Fruit fly (Drosophila melanogaster) whole organism, embryonic: ENCODE results near the gene CG2120.

Source experiments
- Abd-B ChIP-seq: fragments of 200-800 bp; sonication (Bioruptor generic); optimal IDR thresholded peaks from 2 replicates; lab custom pipeline; 2018; ENCODE audit warnings: missing biosample characterization, mild to moderate bottlenecking, missing genetic modification characterization, moderate library complexity
- Bgb ChIP-seq: fragments of 200-800 bp; sonication (Bioruptor generic); IDR thresholded peaks from 2 replicates; pipeline ENCODE4 v1.3.6; 2022; ENCODE audit warnings: missing biosample characterization, missing genetic modification characterization; ENCODE audit not compliant: partially characterized antibody
- Blimp-1 ChIP-seq: fragments of 200-800 bp; sonication (Bioruptor generic); optimal IDR thresholded peaks from 3 replicates; lab custom pipeline; 2018; ENCODE audit warnings: missing biosample characterization, missing genetic modification characterization, mild to moderate bottlenecking, moderate library complexity, missing genetic modification reagents
- CG11696 ChIP-seq: fragments of 200-800 bp; sonication (Bioruptor generic); IDR thresholded peaks from 2 replicates; pipeline ENCODE4 v1.3.6; 2022; ENCODE audit warnings: missing biosample characterization, missing genetic modification characterization
- CG13287 ChIP-seq: fragments of 200-800 bp; sonication (Bioruptor generic); IDR thresholded peaks from 2 replicates; pipeline ENCODE4 v1.3.6; 2022; ENCODE audit warnings: missing biosample characterization, missing genetic modification characterization; ENCODE audit not compliant: partially characterized antibody
- CG14710 ChIP-seq: fragments of 200-800 bp; sonication (Bioruptor generic); optimal IDR thresholded peaks from 3 replicates; lab custom pipeline; 2019; ENCODE audit warnings: missing biosample characterization, mild to moderate bottlenecking, missing genetic modification characterization, moderate library complexity
- CG1602 ChIP-seq: fragments of 200-800 bp; sonication (Bioruptor generic); optimal IDR thresholded peaks from 3 replicates; lab custom pipeline; 2016; ENCODE audit warnings: missing biosample characterization, missing genetic modification characterization
- CG2889 ChIP-seq: fragments of 200-800 bp; sonication (Bioruptor generic); IDR thresholded peaks from 3 replicates; pipeline ENCODE4 v1.3.6; 2022; ENCODE audit warnings: missing biosample characterization, missing genetic modification characterization
- CG32772 ChIP-seq: fragments of 200-800 bp; sonication (Bioruptor generic); IDR thresholded peaks from 2 replicates; pipeline ENCODE4 v1.3.6; 2022; ENCODE audit warnings: missing biosample characterization, missing genetic modification characterization
- CG34422 ChIP-seq: fragments of 200-800 bp; sonication (Bioruptor generic); IDR thresholded peaks from 3 replicates; pipeline ENCODE4 v1.3.6; 2022; ENCODE audit warnings: missing biosample characterization, missing genetic modification characterization
- CG4730 ChIP-seq: fragments of 200-800 bp; sonication (Bioruptor generic); IDR thresholded peaks from 2 replicates; pipeline ENCODE4 v1.3.6; 2022; ENCODE audit warnings: missing biosample characterization, missing genetic modification characterization
- CG5180 ChIP-seq: fragments of 200-800 bp; sonication (Bioruptor generic); optimal IDR thresholded peaks from 3 replicates; lab custom pipeline; 2017; ENCODE audit warnings: missing biosample characterization, missing genetic modification characterization, mild to moderate bottlenecking, moderate library complexity, missing genetic modification reagents
- CG7372 ChIP-seq: fragments of 200-800 bp; sonication (Bioruptor generic); IDR thresholded peaks from 2 replicates; pipeline ENCODE4 v1.3.6; 2022; ENCODE audit warnings: missing biosample characterization, missing genetic modification characterization
- CG8388 ChIP-seq: fragments of 200-800 bp; sonication (Bioruptor generic); optimal IDR thresholded peaks from 2 replicates; lab custom pipeline; 2019; ENCODE audit warnings: missing biosample characterization, mild to moderate bottlenecking, missing genetic modification characterization, moderate library complexity
- CG8924 ChIP-seq: fragments of 200-800 bp; optimal IDR thresholded peaks from 3 replicates; lab custom pipeline; 2019; ENCODE audit warnings: missing biosample characterization, mild to moderate bottlenecking, missing genetic modification characterization, moderate library complexity
- CG9215 ChIP-seq: fragments of 200-800 bp; sonication (Bioruptor generic); IDR thresholded peaks from 2 replicates; pipeline ENCODE4 v1.3.6; 2022; ENCODE audit warnings: missing biosample characterization, missing genetic modification characterization
- CG9437 ChIP-seq: fragments of 200-800 bp; sonication (Bioruptor generic); optimal IDR thresholded peaks from 2 replicates; lab custom pipeline; 2018; ENCODE audit warnings: missing biosample characterization, mild to moderate bottlenecking, missing genetic modification characterization
- Chrac-16 ChIP-seq: fragments of 200-800 bp; sonication (Bioruptor generic); optimal IDR thresholded peaks from 3 replicates; lab custom pipeline; 2016; ENCODE audit warnings: missing biosample characterization, missing genetic modification characterization
- ERR ChIP-seq: fragments of 200-800 bp; sonication (Bioruptor generic); optimal IDR thresholded peaks from 2 replicates; lab custom pipeline; 2016; ENCODE audit warnings: missing biosample characterization, missing genetic modification characterization
- H2.0 ChIP-seq: fragments of 200-800 bp; sonication (Bioruptor generic); IDR thresholded peaks from 2 replicates; pipeline ENCODE4 v1.3.6; 2022; ENCODE audit warnings: missing biosample characterization, missing genetic modification characterization
- HLH4C ChIP-seq: fragments of 200-800 bp; sonication (Bioruptor generic); IDR thresholded peaks from 3 replicates; pipeline ENCODE4 v1.3.6; 2022; ENCODE audit warnings: missing biosample characterization, missing genetic modification characterization; ENCODE audit not compliant: partially characterized antibody
- Myb ChIP-seq: fragments of 200-800 bp; sonication (Bioruptor generic); optimal IDR thresholded peaks from 2 replicates; lab custom pipeline; 2016; ENCODE audit warnings: missing biosample characterization, missing genetic modification characterization
- NC2β ChIP-seq: fragments of 200-800 bp; sonication (Bioruptor generic); optimal IDR thresholded peaks from 2 replicates; lab custom pipeline; 2016; ENCODE audit warnings: missing biosample characterization, missing genetic modification characterization
- NfI ChIP-seq: fragments of 200-800 bp; sonication (Bioruptor generic); optimal IDR thresholded peaks from 3 replicates; lab custom pipeline; 2018; ENCODE audit warnings: missing biosample characterization, mild to moderate bottlenecking, missing genetic modification characterization, moderate library complexity
- Optix ChIP-seq: fragments of 200-800 bp; sonication (Bioruptor generic); IDR thresholded peaks from 3 replicates; pipeline ENCODE4 v1.3.6; 2022; ENCODE audit warnings: missing biosample characterization, missing genetic modification characterization
- Spps ChIP-seq: fragments of 200-800 bp; sonication (Bioruptor generic); optimal IDR thresholded peaks from 2 replicates; lab custom pipeline; 2018; ENCODE audit warnings: missing biosample characterization, mild to moderate bottlenecking, missing genetic modification characterization
- Taf1 ChIP-seq: fragments of 200-800 bp; sonication (Bioruptor generic); IDR thresholded peaks from 2 replicates; pipeline ENCODE4 v1.3.6; 2022; ENCODE audit warnings: missing biosample characterization, missing genetic modification characterization
- Vsx1 ChIP-seq: fragments of 200-800 bp; sonication (Bioruptor generic); optimal IDR thresholded peaks from 2 replicates; lab custom pipeline; 2017; ENCODE audit warnings: missing biosample characterization, mild to moderate bottlenecking, missing genetic modification characterization, missing genetic modification reagents
- ab ChIP-seq: fragments of 200-800 bp; sonication (Bioruptor generic); optimal IDR thresholded peaks from 2 replicates; lab custom pipeline; 2016; ENCODE audit warnings: missing biosample characterization, missing genetic modification characterization
- amos ChIP-seq: fragments of 200-800 bp; sonication (Bioruptor generic); IDR thresholded peaks from 2 replicates; pipeline ENCODE4 v1.3.6; 2022; ENCODE audit warnings: missing biosample characterization, missing genetic modification characterization; ENCODE audit not compliant: partially characterized antibody
- az2 ChIP-seq: fragments of 200-800 bp; sonication (Bioruptor generic); optimal IDR thresholded peaks from 3 replicates; lab custom pipeline; 2016; ENCODE audit warnings: missing biosample characterization, missing genetic modification characterization
- bab2 ChIP-seq: fragments of 200-800 bp; sonication (Bioruptor generic); optimal IDR thresholded peaks from 2 replicates; lab custom pipeline; 2016; ENCODE audit warnings: missing biosample characterization, missing genetic modification characterization
- da ChIP-seq: fragments of 200-800 bp; sonication (Bioruptor generic); optimal IDR thresholded peaks from 2 replicates; lab custom pipeline; 2016; ENCODE audit warnings: missing biosample characterization, missing genetic modification characterization
- esg ChIP-seq: fragments of 200-800 bp; sonication (Bioruptor generic); conservative IDR thresholded peaks from 2 replicates; pipeline ENCODE4 v1.3.6; 2022; ENCODE audit warnings: missing biosample characterization, missing genetic modification characterization
- gem ChIP-seq: fragments of 200-800 bp; sonication (Bioruptor generic); optimal IDR thresholded peaks from 2 replicates; lab custom pipeline; 2019; ENCODE audit warnings: missing biosample characterization, mild to moderate bottlenecking, missing genetic modification characterization, moderate library complexity
- gro ChIP-seq: fragments of 200-800 bp; sonication (Bioruptor generic); optimal IDR thresholded peaks from 2 replicates; lab custom pipeline; 2016; ENCODE audit warnings: missing biosample characterization, missing genetic modification characterization
- lbe ChIP-seq: fragments of 200-800 bp; sonication (Bioruptor generic); optimal IDR thresholded peaks from 2 replicates; lab custom pipeline; 2016; ENCODE audit warnings: missing biosample characterization, mild to moderate bottlenecking, missing genetic modification characterization
- luna ChIP-seq: fragments of 200-800 bp; sonication (Bioruptor generic); optimal IDR thresholded peaks from 2 replicates; lab custom pipeline; 2016; ENCODE audit warnings: missing biosample characterization, missing genetic modification characterization
- nau ChIP-seq: fragments of 200-800 bp; sonication (Bioruptor generic); optimal IDR thresholded peaks from 3 replicates; lab custom pipeline; 2017; ENCODE audit warnings: missing biosample characterization, mild to moderate bottlenecking, missing genetic modification characterization, missing genetic modification reagents
- onecut ChIP-seq: fragments of 200-800 bp; sonication (Bioruptor generic); IDR thresholded peaks from 2 replicates; pipeline ENCODE4 v1.3.6; 2022; ENCODE audit warnings: missing biosample characterization, missing genetic modification characterization
- sd ChIP-seq: fragments of 200-800 bp; sonication (Bioruptor generic); optimal IDR thresholded peaks from 3 replicates; lab custom pipeline; 2018; ENCODE audit warnings: missing biosample characterization, mild to moderate bottlenecking, missing genetic modification characterization, moderate library complexity
- shn ChIP-seq: fragments of 200-800 bp; sonication (Bioruptor generic); optimal IDR thresholded peaks from 3 replicates; lab custom pipeline; 2016; ENCODE audit warnings: missing biosample characterization, missing genetic modification characterization
- trem ChIP-seq: fragments of 200-800 bp; optimal IDR thresholded peaks from 3 replicates; lab custom pipeline; 2019; ENCODE audit warnings: missing biosample characterization, mild to moderate bottlenecking, missing genetic modification characterization, moderate library complexity
- zen ChIP-seq: fragments of 200-800 bp; sonication (Bioruptor generic); optimal IDR thresholded peaks from 3 replicates; lab custom pipeline; 2018; ENCODE audit warnings: missing biosample characterization, mild to moderate bottlenecking, missing genetic modification characterization, moderate library complexity
- zen2 ChIP-seq: fragments of 200-800 bp; sonication (Bioruptor generic); IDR thresholded peaks from 3 replicates; pipeline ENCODE4 v1.3.6; 2022; ENCODE audit warnings: missing biosample characterization, missing genetic modification characterization; ENCODE audit not compliant: partially characterized antibody

The CG2120 gene

dm6 chrX:8092075-8092682 is 43.4 kb upstream of the CG2120 start (continued):
- peak; percentile 35 for TF ChIP-seq luna (GFP tag; lab: Kevin White, UChicago)
- peak; percentile 92 for TF ChIP-seq CG34422 (GFP tag; lab: Robert Waterston, UW)
- TF ChIP-seq sd (tag; lab: Kevin White, UChicago), result peak; percentile 86
- TF ChIP-seq Optix, result peak; percentile 49; the same call in 1 of the 3 replicates
- TF ChIP-seq onecut, result peak; percentile 87
- TF ChIP-seq CG13287 (GFP tag; lab: Robert Waterston, UW), result no peak
- peak; percentile 82 for TF ChIP-seq zen (tag; lab: Kevin White, UChicago)
- TF ChIP-seq CG1602 (GFP tag; lab: Kevin White, UChicago), result peak; percentile 93
- TF ChIP-seq CG11696 (GFP tag; lab: Robert Waterston, UW), result peak; percentile 57; the same call in 1 of the 2 replicates
- TF ChIP-seq Abd-B (GFP tag; lab: Kevin White, UChicago), result peak; percentile 92
- TF ChIP-seq ERR, result peak; percentile 44
- TF ChIP-seq CG5180 (GFP tag; lab: Kevin White, UChicago), result peak; percentile 90
- peak; percentile 95 for TF ChIP-seq NfI (GFP tag; lab: Kevin White, UChicago)
- TF ChIP-seq CG9437, result peak; percentile 91
- peak; percentile 92 for TF ChIP-seq CG9215
- TF ChIP-seq lbe (GFP tag; lab: Kevin White, UChicago), result peak; percentile 60
- TF ChIP-seq az2 (GFP tag; lab: Kevin White, UChicago), result peak; percentile 94
- TF ChIP-seq trem (tag; lab: Kevin White, UChicago), result peak; percentile 88
- TF ChIP-seq gem, result peak; percentile 98
- TF ChIP-seq esg, result peak; percentile 91
- TF ChIP-seq shn (GFP tag; lab: Kevin White, UChicago), result peak; percentile 54
- TF ChIP-seq Spps (tag; lab: Kevin White, UChicago), result peak; percentile 83
- TF ChIP-seq da (GFP tag; lab: Kevin White, UChicago), result peak; percentile 33
- TF ChIP-seq H2.0, result peak; percentile 88
- TF ChIP-seq Taf1 (GFP tag; lab: Robert Waterston, UW), result peak; percentile 88
- TF ChIP-seq CG7372 (GFP tag; lab: Robert Waterston, UW), result peak; percentile 92
- no peak for TF ChIP-seq zen2 (GFP tag; lab: Robert Waterston, UW)
- TF ChIP-seq Blimp-1, result peak; percentile 92
- peak; percentile 90 for TF ChIP-seq Vsx1
- TF ChIP-seq amos (GFP tag; lab: Robert Waterston, UW), result no peak
- peak; percentile 88 for TF ChIP-seq CG4730 (GFP tag; lab: Robert Waterston, UW)
- peak; percentile 88 for TF ChIP-seq bab2 (GFP tag; lab: Kevin White, UChicago)
- TF ChIP-seq CG8388 (GFP tag; lab: Kevin White, UChicago), result peak; percentile 91
- peak; percentile 56 for TF ChIP-seq ab
- TF ChIP-seq CG32772, result peak; percentile 85
- no peak for TF ChIP-seq gro (GFP tag; lab: Kevin White, UChicago)
- TF ChIP-seq nau (GFP tag; lab: Kevin White, UChicago), result peak; percentile 91
- TF ChIP-seq HLH4C, result no peak
- TF ChIP-seq Myb (GFP tag; lab: Kevin White, UChicago), result peak; percentile 28
- peak; percentile 68 for TF ChIP-seq NC2β (GFP tag; lab: Kevin White, UChicago)
- TF ChIP-seq CG14710, result peak; percentile 92
- TF ChIP-seq Bgb (GFP tag; lab: Robert Waterston, UW), result 0 out of 2 replicates have a peak, but pooled peaks have one; percentile 17
- TF ChIP-seq Chrac-16 (GFP tag; lab: Kevin White, UChicago), result peak; percentile 92
- TF ChIP-seq CG8924 (tag; lab: Kevin White, UChicago), result peak; percentile 97
- peak; percentile 82 for TF ChIP-seq CG2889 (GFP tag; lab: Robert Waterston, UW)
